Worm (Caenorhabditis elegans) whole organism, late embryonic: ENCODE results near the gene nhr-27.

Experiments used
- F13H6.1 ChIP-seq: sonication (generic microtip); optimal IDR thresholded peaks from 2 replicates; lab custom pipeline; 2016; ENCODE audit warnings: missing genetic modification characterization, missing compliant biosample characterization
- K02D7.2 ChIP-seq: sonication (generic microtip); optimal IDR thresholded peaks from 2 replicates; lab custom pipeline; 2017; ENCODE audit warnings: mild to moderate bottlenecking, missing genetic modification characterization, missing compliant biosample characterization
- K09A11.1 ChIP-seq: sonication (generic microtip); optimal IDR thresholded peaks from 2 replicates; lab custom pipeline; 2017; ENCODE audit warnings: antibody characterized with exemption, mild to moderate bottlenecking, missing genetic modification characterization, missing compliant biosample characterization; ENCODE audit not compliant: insufficient read depth
- ceh-19 ChIP-seq: fragments of 200-800 bp; sonication (Bioruptor generic); optimal IDR thresholded peaks from 2 replicates; lab custom pipeline; 2018; ENCODE audit warnings: mild to moderate bottlenecking, missing genetic modification characterization, missing compliant biosample characterization
- ceh-2 ChIP-seq: sonication (generic microtip); optimal IDR thresholded peaks from 2 replicates; lab custom pipeline; 2016; ENCODE audit warnings: missing genotype, missing genetic modification characterization, missing compliant biosample characterization
- ceh-22 ChIP-seq: sonication (generic microtip); optimal IDR thresholded peaks from 2 replicates; lab custom pipeline; 2017; ENCODE audit warnings: missing biosample characterization, missing genetic modification characterization
- ceh-24 ChIP-seq: sonication (generic microtip); optimal IDR thresholded peaks from 2 replicates; lab custom pipeline; 2016; ENCODE audit warnings: mild to moderate bottlenecking, missing genetic modification characterization, missing compliant biosample characterization
- ceh-45 ChIP-seq: fragments of 200-800 bp; sonication (Bioruptor generic); IDR thresholded peaks from 2 replicates; pipeline ENCODE4 v1.3.6; 2022; ENCODE audit warnings: missing genetic modification reagents, missing genetic modification characterization, missing compliant biosample characterization
- ceh-6 ChIP-seq: fragments of 200-800 bp; sonication (Bioruptor generic); optimal IDR thresholded peaks from 2 replicates; lab custom pipeline; 2018; ENCODE audit warnings: mild to moderate bottlenecking, missing genetic modification characterization, missing compliant biosample characterization
- ceh-9 ChIP-seq: sonication (generic microtip); optimal IDR thresholded peaks from 2 replicates; lab custom pipeline; 2016; ENCODE audit warnings: mild to moderate bottlenecking, missing genetic modification characterization, inconsistent platforms, missing compliant biosample characterization
- che-1 ChIP-seq: sonication (generic microtip); optimal IDR thresholded peaks from 2 replicates; lab custom pipeline; 2016; ENCODE audit warnings: mild to moderate bottlenecking, missing genetic modification characterization, missing compliant biosample characterization
- dmd-4 ChIP-seq: sonication (generic microtip); optimal IDR thresholded peaks from 2 replicates; lab custom pipeline; 2016; ENCODE audit warnings: borderline replicate concordance, missing genetic modification characterization, missing compliant biosample characterization
- dve-1 ChIP-seq: sonication (generic microtip); optimal IDR thresholded peaks from 2 replicates; lab custom pipeline; 2017; ENCODE audit warnings: antibody characterized with exemption, mild to moderate bottlenecking, missing genetic modification characterization, missing compliant biosample characterization
- elt-4 ChIP-seq: sonication (generic microtip); optimal IDR thresholded peaks from 2 replicates; lab custom pipeline; 2016; ENCODE audit warnings: missing genetic modification characterization, missing compliant biosample characterization
- ets-4 ChIP-seq: sonication (generic microtip); optimal IDR thresholded peaks from 2 replicates; lab custom pipeline; 2016; ENCODE audit warnings: missing genetic modification characterization, missing compliant biosample characterization
- eyg-1 ChIP-seq: sonication (generic microtip); optimal IDR thresholded peaks from 2 replicates; lab custom pipeline; 2016; ENCODE audit warnings: missing genotype, missing genetic modification characterization, missing compliant biosample characterization
- fkh-10 ChIP-seq: fragments of 150-350 bp; optimal IDR thresholded peaks from 2 replicates; lab custom pipeline; 2014; ENCODE audit warnings: missing biosample characterization, missing genetic modification reagents, missing genetic modification characterization
- fkh-6 ChIP-seq: sonication (generic microtip); optimal IDR thresholded peaks from 2 replicates; lab custom pipeline; 2016; ENCODE audit warnings: missing genetic modification characterization, missing compliant biosample characterization
- gmeb-2 ChIP-seq: sonication (generic microtip); optimal IDR thresholded peaks from 2 replicates; lab custom pipeline; 2016; ENCODE audit warnings: missing genetic modification characterization, inconsistent platforms, missing compliant biosample characterization
- hlh-13 ChIP-seq: fragments of 200-800 bp; sonication (Bioruptor generic); optimal IDR thresholded peaks from 2 replicates; lab custom pipeline; 2018; ENCODE audit warnings: mild to moderate bottlenecking, missing genetic modification characterization, missing compliant biosample characterization
- hlh-15 ChIP-seq: sonication (generic microtip); optimal IDR thresholded peaks from 2 replicates; lab custom pipeline; 2016; ENCODE audit warnings: missing genetic modification characterization, missing compliant biosample characterization
- hlh-6 ChIP-seq: sonication (generic microtip); optimal IDR thresholded peaks from 2 replicates; lab custom pipeline; 2016; ENCODE audit warnings: missing genotype, missing genetic modification characterization, missing compliant biosample characterization
- hlh-8 ChIP-seq: sonication (generic microtip); optimal IDR thresholded peaks from 2 replicates; lab custom pipeline; 2016; ENCODE audit warnings: missing genotype, missing genetic modification characterization, missing compliant biosample characterization
- lin-11 ChIP-seq: fragments of 200-800 bp; sonication (Bioruptor generic); optimal IDR thresholded peaks from 2 replicates; lab custom pipeline; 2018; ENCODE audit warnings: mild to moderate bottlenecking, missing genetic modification characterization, missing compliant biosample characterization
- mec-3 ChIP-seq: sonication (generic microtip); optimal IDR thresholded peaks from 2 replicates; lab custom pipeline; 2016; ENCODE audit warnings: borderline replicate concordance, missing genetic modification characterization, missing compliant biosample characterization
- nhr-11 ChIP-seq: fragments of 150-350 bp; optimal IDR thresholded peaks from 2 replicates; lab custom pipeline; 2014; ENCODE audit warnings: missing biosample characterization, missing genetic modification characterization
- npax-4 ChIP-seq: sonication (generic microtip); optimal IDR thresholded peaks from 2 replicates; lab custom pipeline; 2016; ENCODE audit warnings: missing genetic modification characterization, missing compliant biosample characterization
- pat-9 ChIP-seq: fragments of 200-800 bp; sonication (Bioruptor generic); optimal IDR thresholded peaks from 2 replicates; lab custom pipeline; 2018; ENCODE audit warnings: mild to moderate bottlenecking, missing genetic modification characterization, moderate library complexity, missing compliant biosample characterization
- pha-2 ChIP-seq: sonication (generic microtip); optimal IDR thresholded peaks from 2 replicates; lab custom pipeline; 2017; ENCODE audit warnings: mild to moderate bottlenecking, missing genetic modification characterization, missing compliant biosample characterization
- pha-4 ChIP-seq: fragments of 150-350 bp; optimal IDR thresholded peaks from 2 replicates; lab custom pipeline; 2018; ENCODE audit warnings: missing biosample characterization, missing genetic modification reagents, missing genetic modification characterization
- pros-1 ChIP-seq: fragments of 150-350 bp; optimal IDR thresholded peaks from 2 replicates; lab custom pipeline; 2014; ENCODE audit warnings: missing biosample characterization, missing genetic modification reagents, missing genetic modification characterization
- sdc-2 ChIP-seq: sonication (generic microtip); optimal IDR thresholded peaks from 2 replicates; lab custom pipeline; 2016; ENCODE audit warnings: missing genotype, missing genetic modification characterization, missing compliant biosample characterization
- sox-2 ChIP-seq: fragments of 200-800 bp; sonication (Bioruptor generic); IDR thresholded peaks from 2 replicates; pipeline ENCODE4 v1.3.6; 2022; ENCODE audit warnings: missing genetic modification reagents, missing genetic modification characterization, missing compliant biosample characterization
- sox-4 ChIP-seq: sonication (generic microtip); optimal IDR thresholded peaks from 2 replicates; lab custom pipeline; 2017; ENCODE audit warnings: mild to moderate bottlenecking, missing genetic modification characterization, inconsistent platforms, missing compliant biosample characterization
- syd-9 ChIP-seq: sonication (generic microtip); optimal IDR thresholded peaks from 2 replicates; lab custom pipeline; 2016; ENCODE audit warnings: mild to moderate bottlenecking, missing genetic modification characterization, moderate library complexity, missing compliant biosample characterization
- tbx-2 ChIP-seq: sonication (generic microtip); optimal IDR thresholded peaks from 2 replicates; lab custom pipeline; 2016; ENCODE audit warnings: missing genetic modification characterization, missing compliant biosample characterization
- unc-42 ChIP-seq: sonication (generic microtip); optimal IDR thresholded peaks from 2 replicates; lab custom pipeline; 2016; ENCODE audit warnings: missing genotype, missing genetic modification characterization, missing compliant biosample characterization
- unc-55 ChIP-seq: sonication (generic microtip); optimal IDR thresholded peaks from 2 replicates; lab custom pipeline; 2017; ENCODE audit warnings: missing biosample characterization, missing genetic modification reagents, missing genetic modification characterization
- unc-86 ChIP-seq: sonication (generic microtip); optimal IDR thresholded peaks from 2 replicates; lab custom pipeline; 2016; ENCODE audit warnings: missing genetic modification characterization, missing compliant biosample characterization
- zip-5 ChIP-seq: sonication (generic microtip); optimal IDR thresholded peaks from 2 replicates; lab custom pipeline; 2016; ENCODE audit warnings: missing genetic modification characterization, missing compliant biosample characterization

Gene nhr-27

DNA sequence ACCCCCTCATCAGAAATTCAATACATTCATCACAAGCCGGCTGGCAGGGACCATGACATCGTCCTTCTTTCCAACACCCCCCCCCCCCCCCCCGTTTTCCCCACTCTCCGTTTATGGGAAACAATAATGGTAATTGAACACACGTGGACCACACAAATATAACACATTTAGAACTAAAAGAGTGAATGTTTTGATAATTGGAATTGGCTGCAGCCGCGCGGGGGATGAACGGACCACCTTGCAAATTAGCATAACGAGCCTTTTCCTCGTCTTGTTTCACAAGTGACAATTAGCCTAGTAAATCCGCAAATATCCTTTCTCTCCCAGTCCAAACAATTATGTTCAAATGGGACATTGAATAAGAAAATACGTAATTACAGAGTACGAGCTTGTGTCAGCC, 119.5 kb downstream of the nhr-27 start (continued):
- TF ChIP-seq ceh-2, result no peak
- no peak for TF ChIP-seq hlh-8 (tag; lab: Kevin White, UChicago)
- no peak for TF ChIP-seq ceh-9 (tag; lab: Kevin White, UChicago)
- TF ChIP-seq lin-11 (tag; lab: Kevin White, UChicago), result no peak
- no peak for TF ChIP-seq hlh-6
- no peak for TF ChIP-seq gmeb-2 (tag; lab: Kevin White, UChicago)
- TF ChIP-seq npax-4 (tag; lab: Kevin White, UChicago), result no peak
- TF ChIP-seq zip-5, result no peak
- TF ChIP-seq F13H6.1 (tag; lab: Kevin White, UChicago), result no peak
- TF ChIP-seq fkh-6 (tag; lab: Kevin White, UChicago), result no peak
- no peak for TF ChIP-seq mec-3
- no peak for TF ChIP-seq tbx-2 (tag; lab: Kevin White, UChicago)
- TF ChIP-seq fkh-10 (GFP tag; lab: Kevin White, UChicago), result no peak
- TF ChIP-seq che-1 (tag; lab: Kevin White, UChicago), result no peak
- TF ChIP-seq syd-9, result no peak
- TF ChIP-seq ceh-6 (GFP tag; lab: Kevin White, UChicago), result no peak
- TF ChIP-seq unc-55, result no peak
- no peak for TF ChIP-seq pha-4
- no peak for TF ChIP-seq K09A11.1 (tag; lab: Kevin White, UChicago)
- no peak for TF ChIP-seq hlh-15 (tag; lab: Kevin White, UChicago)
- peak; percentile 46 for TF ChIP-seq ceh-19 (GFP tag; lab: Kevin White, UChicago)
- TF ChIP-seq dmd-4 (tag; lab: Kevin White, UChicago), result no peak
- no peak for TF ChIP-seq pros-1 (tag; lab: Kevin White, UChicago)
- TF ChIP-seq unc-42, result peak; percentile 72
- peak; percentile 57 for TF ChIP-seq sox-2

DNA sequence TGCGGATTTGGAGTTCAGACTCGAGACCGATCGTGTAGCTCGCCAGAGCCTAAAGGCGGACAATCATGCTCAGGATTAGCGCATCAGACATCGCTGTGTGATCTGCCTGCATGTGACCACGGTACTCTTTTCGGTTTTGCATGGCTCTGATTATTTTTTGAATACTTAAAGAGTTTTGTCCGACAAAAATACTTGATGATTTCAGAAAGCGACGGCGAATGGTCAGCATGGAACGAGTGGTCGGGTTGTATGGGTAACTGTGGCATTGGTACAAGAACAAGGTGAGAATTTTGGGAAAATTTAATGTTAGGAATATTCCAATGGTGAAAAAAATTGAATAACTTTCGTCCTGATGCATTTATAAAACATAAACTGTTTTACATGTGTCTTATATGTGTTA, 120.6 kb downstream of the nhr-27 start:
- TF ChIP-seq sdc-2 (tag; lab: Kevin White, UChicago), result no peak
- TF ChIP-seq hlh-8 (tag; lab: Kevin White, UChicago), result no peak
- no peak for TF ChIP-seq syd-9
- no peak for TF ChIP-seq sox-4 (tag; lab: Kevin White, UChicago)
- no peak for TF ChIP-seq ets-4 (tag; lab: Kevin White, UChicago)
- no peak for TF ChIP-seq ceh-9 (tag; lab: Kevin White, UChicago)
- TF ChIP-seq elt-4 (tag; lab: Kevin White, UChicago), result no peak
- no peak for TF ChIP-seq nhr-11 (tag; lab: Kevin White, UChicago)
- no peak for TF ChIP-seq ceh-24 (tag; lab: Kevin White, UChicago)
- TF ChIP-seq K09A11.1 (tag; lab: Kevin White, UChicago), result no peak
- TF ChIP-seq unc-86 (tag; lab: Kevin White, UChicago), result no peak
- no peak for TF ChIP-seq eyg-1 (tag; lab: Kevin White, UChicago)
- no peak for TF ChIP-seq hlh-13 (GFP tag; lab: Kevin White, UChicago)

DNA sequence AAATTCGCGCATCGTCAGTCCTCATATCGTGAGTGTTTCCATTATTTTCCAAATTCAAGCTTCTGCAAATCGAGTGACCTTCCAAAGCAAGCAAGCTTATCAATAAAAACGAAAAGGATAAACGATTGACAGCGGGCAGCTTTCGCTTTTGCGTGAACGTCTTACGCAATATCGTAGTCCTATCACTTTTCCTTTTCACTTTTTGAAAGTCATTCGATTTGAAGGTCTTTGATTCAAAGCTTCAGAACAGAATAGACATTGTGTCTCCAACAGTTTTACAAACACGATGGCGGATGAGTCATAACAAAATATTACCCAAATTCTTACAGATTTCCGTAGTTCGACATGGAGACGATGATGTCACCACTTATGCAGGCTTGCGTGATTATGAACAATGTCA, 128.5 kb downstream of the nhr-27 start:
- TF ChIP-seq pros-1 (tag; lab: Kevin White, UChicago) (no peak), hlh-15 (tag; lab: Kevin White, UChicago) (no peak), pha-2 (tag; lab: Kevin White, UChicago) (no peak), mec-3 (no peak), gmeb-2 (tag; lab: Kevin White, UChicago) (no peak), K02D7.2 (no peak), ceh-24 (tag; lab: Kevin White, UChicago) (no peak), ceh-22 (no peak), elt-4 (tag; lab: Kevin White, UChicago) (no peak), ceh-45 (GFP tag; lab: Robert Waterston, UW) (no peak), ets-4 (tag; lab: Kevin White, UChicago) (no peak), hlh-13 (GFP tag; lab: Kevin White, UChicago) (no peak), dve-1 (tag; lab: Kevin White, UChicago) (no peak), pat-9 (tag; lab: Kevin White, UChicago) (no peak), ceh-6 (GFP tag; lab: Kevin White, UChicago) (no peak)
